Worm (Caenorhabditis elegans) whole organism, L2 larva: ENCODE results near the gene wdr-37.

Experiments used
- C34F6.9 ChIP-seq: fragments of 150-350 bp; optimal IDR thresholded peaks from 2 replicates; lab custom pipeline; 2014; ENCODE audit warnings: missing biosample characterization, missing genetic modification characterization
- F13H6.1 ChIP-seq: sonication (generic microtip); optimal IDR thresholded peaks from 2 replicates; lab custom pipeline; 2016; ENCODE audit warnings: missing genetic modification characterization, missing compliant biosample characterization
- R02D3.7 ChIP-seq: fragments of 150-350 bp; optimal IDR thresholded peaks from 2 replicates; lab custom pipeline; 2014; ENCODE audit warnings: missing biosample characterization, missing genetic modification characterization
- ZK546.5 ChIP-seq: sonication (generic microtip); optimal IDR thresholded peaks from 2 replicates; lab custom pipeline; 2017; ENCODE audit warnings: missing biosample characterization, missing genetic modification characterization
- alr-1 ChIP-seq: fragments of 150-350 bp; optimal IDR thresholded peaks from 2 replicates; lab custom pipeline; 2014; ENCODE audit warnings: missing biosample characterization, missing genetic modification characterization
- aly-2 ChIP-seq: fragments of 150-350 bp; optimal IDR thresholded peaks from 2 replicates; lab custom pipeline; 2014; ENCODE audit warnings: missing biosample characterization, missing genetic modification characterization
- ama-1 ChIP-seq: fragments of 150-350 bp; optimal IDR thresholded peaks from 2 replicates; lab custom pipeline; 2018; ENCODE audit warnings: inconsistent platforms
- ceh-82 ChIP-seq: fragments of 150-350 bp; optimal IDR thresholded peaks from 2 replicates; lab custom pipeline; 2014; ENCODE audit warnings: missing biosample characterization, missing genetic modification characterization
- crh-2 ChIP-seq: sonication (generic microtip); optimal IDR thresholded peaks from 2 replicates; lab custom pipeline; 2017; ENCODE audit warnings: missing biosample characterization, missing genetic modification characterization
- dmd-4 ChIP-seq: sonication (generic microtip); optimal IDR thresholded peaks from 2 replicates; lab custom pipeline; 2017; ENCODE audit warnings: missing biosample characterization, missing genetic modification characterization
- egl-27 ChIP-seq: sonication (generic microtip); optimal IDR thresholded peaks from 3 replicates; lab custom pipeline; 2017; ENCODE audit warnings: missing biosample characterization, missing genetic modification reagents, missing genetic modification characterization
- elt-1 ChIP-seq: fragments of 150-350 bp; optimal IDR thresholded peaks from 2 replicates; lab custom pipeline; 2014; ENCODE audit warnings: missing biosample characterization, missing genetic modification characterization
- fos-1 ChIP-seq: fragments of 150-350 bp; optimal IDR thresholded peaks from 2 replicates; lab custom pipeline; 2014; ENCODE audit warnings: missing biosample characterization, missing genetic modification characterization
- gmeb-1 ChIP-seq: fragments of 150-350 bp; optimal IDR thresholded peaks from 2 replicates; lab custom pipeline; 2014; ENCODE audit warnings: missing biosample characterization, missing genetic modification characterization
- lin-11 ChIP-seq: fragments of 150-350 bp; sonication (generic microtip); optimal IDR thresholded peaks from 2 replicates; lab custom pipeline; 2014; ENCODE audit warnings: missing biosample characterization, missing genetic modification characterization, inconsistent platforms, mixed read lengths
- lsy-2 ChIP-seq, 2 experiments: fragments of 150-350 bp in 1 of 2; sonication (generic microtip) in 1 of 2; optimal IDR thresholded peaks; 2 replicates each; lab custom pipeline; 2014 to 2017; ENCODE audit warnings: missing biosample characterization in 2 of 2, missing genetic modification characterization in 2 of 2
- mab-5 ChIP-seq: fragments of 150-350 bp; optimal IDR thresholded peaks from 2 replicates; lab custom pipeline; 2014; ENCODE audit warnings: missing biosample characterization, missing genetic modification characterization
- nhr-10 ChIP-seq: sonication (generic microtip); optimal IDR thresholded peaks from 2 replicates; lab custom pipeline; 2017; ENCODE audit warnings: missing biosample characterization, missing genetic modification characterization
- nhr-12 ChIP-seq: fragments of 150-350 bp; optimal IDR thresholded peaks from 2 replicates; lab custom pipeline; 2014; ENCODE audit warnings: missing biosample characterization, missing genetic modification characterization
- nhr-129 ChIP-seq: fragments of 150-350 bp; optimal IDR thresholded peaks from 2 replicates; lab custom pipeline; 2014; ENCODE audit warnings: missing biosample characterization, missing genetic modification characterization
- nhr-21 ChIP-seq: fragments of 150-350 bp; optimal IDR thresholded peaks from 2 replicates; lab custom pipeline; 2014; ENCODE audit warnings: missing biosample characterization, missing genetic modification characterization
- nhr-23 ChIP-seq: fragments of 150-350 bp; optimal IDR thresholded peaks from 2 replicates; lab custom pipeline; 2014; ENCODE audit warnings: missing biosample characterization, missing genetic modification reagents, missing genetic modification characterization
- nhr-237 ChIP-seq: fragments of 150-350 bp; optimal IDR thresholded peaks from 2 replicates; lab custom pipeline; 2014; ENCODE audit warnings: missing biosample characterization, missing genetic modification characterization
- nhr-25 ChIP-seq: fragments of 150-350 bp; sonication (generic microtip); optimal IDR thresholded peaks from 3 replicates; lab custom pipeline; 2014; ENCODE audit warnings: missing biosample characterization, missing genetic modification characterization
- nhr-6 ChIP-seq: fragments of 150-350 bp; optimal IDR thresholded peaks from 2 replicates; lab custom pipeline; 2014; ENCODE audit warnings: missing biosample characterization, missing genetic modification characterization
- nhr-77 ChIP-seq: fragments of 150-350 bp; optimal IDR thresholded peaks from 2 replicates; lab custom pipeline; 2014; ENCODE audit warnings: missing biosample characterization, missing genetic modification characterization
- peb-1 ChIP-seq: fragments of 150-350 bp; optimal IDR thresholded peaks from 2 replicates; lab custom pipeline; 2014; ENCODE audit warnings: missing biosample characterization, missing genetic modification characterization
- skn-1 ChIP-seq: sonication (generic microtip); optimal IDR thresholded peaks from 2 replicates; lab custom pipeline; 2017; ENCODE audit warnings: missing biosample characterization, missing genetic modification characterization
- sma-9 ChIP-seq, 2 experiments: fragments of 150-350 bp in 1 of 2; sonication (generic microtip) in 1 of 2; optimal IDR thresholded peaks; 2 replicates each; lab custom pipeline; 2014 to 2016; ENCODE audit warnings: missing genetic modification characterization in 2 of 2, mild to moderate bottlenecking in 1 of 2, missing biosample characterization in 1 of 2, missing compliant biosample characterization in 1 of 2, missing genetic modification reagents in 1 of 2, moderate library complexity in 1 of 2
- snpc-4 ChIP-seq: fragments of 150-350 bp; optimal IDR thresholded peaks from 2 replicates; lab custom pipeline; 2014; ENCODE audit warnings: missing biosample characterization, missing genetic modification characterization
- unc-39 ChIP-seq: fragments of 150-350 bp; optimal IDR thresholded peaks from 2 replicates; lab custom pipeline; 2014; ENCODE audit warnings: missing biosample characterization, missing genetic modification characterization
- unc-55 ChIP-seq: fragments of 150-350 bp; sonication (generic microtip); optimal IDR thresholded peaks from 3 replicates; lab custom pipeline; 2014; ENCODE audit warnings: missing biosample characterization, missing genetic modification reagents, missing genetic modification characterization
- unc-62 ChIP-seq: fragments of 150-350 bp; optimal IDR thresholded peaks from 2 replicates; lab custom pipeline; 2014; ENCODE audit warnings: missing biosample characterization, missing genetic modification reagents, missing genetic modification characterization
- zag-1 ChIP-seq: fragments of 150-350 bp; optimal IDR thresholded peaks from 2 replicates; lab custom pipeline; 2014; ENCODE audit warnings: missing biosample characterization, missing genetic modification characterization
- ztf-11 ChIP-seq: sonication (generic microtip); optimal IDR thresholded peaks from 2 replicates; lab custom pipeline; 2017; ENCODE audit warnings: missing biosample characterization, missing genetic modification characterization
- ztf-4 ChIP-seq: fragments of 150-350 bp; optimal IDR thresholded peaks from 2 replicates; lab custom pipeline; 2014; ENCODE audit warnings: missing biosample characterization, missing genetic modification characterization

wdr-37 gene

ce11 chrIII:5621236-5621635 lies 21.4 kb upstream of the wdr-37 start (continued):
- TF ChIP-seq nhr-25 (tag; lab: Kevin White, UChicago) (peak; percentile 44), nhr-23 (tag; lab: Kevin White, UChicago) (no peak), skn-1 (tag; lab: Kevin White, UChicago) (no peak), nhr-6 (tag; lab: Kevin White, UChicago) (peak; percentile 56), nhr-10 (tag; lab: Kevin White, UChicago) (no peak), R02D3.7 (tag; lab: Kevin White, UChicago) (no peak), unc-39 (tag; lab: Kevin White, UChicago) (no peak), F13H6.1 (peak; percentile 85), nhr-237 (no peak), nhr-77 (tag; lab: Kevin White, UChicago) (no peak), ceh-82 (tag; lab: Kevin White, UChicago) (no peak), snpc-4 (tag; lab: Kevin White, UChicago) (peak; percentile 39), ztf-11 (tag; lab: Kevin White, UChicago) (no peak), aly-2 (tag; lab: Kevin White, UChicago) (no peak), nhr-21 (peak; percentile 58), elt-1 (tag; lab: Kevin White, UChicago) (no peak)

- TF ChIP-seq mab-5 (tag; lab: Kevin White, UChicago) (no peak), ztf-4 (tag; lab: Kevin White, UChicago) (peak; percentile 4)
These were observed 20.3 kb upstream of the wdr-37 start for ce11 chrIII:5620186-5620585.

ce11 chrIII:5615675-5616074 lies 15.8 kb upstream of the wdr-37 start:
- TF ChIP-seq gmeb-1 (no peak), sma-9 (GFP tag; optimal IDR thresholded peaks at IDR 0.05; lab: Kevin White, UChicago) (no peak), sma-9 (tag; optimal IDR thresholded peaks at IDR 0.05; lab: Kevin White, UChicago) (no peak), unc-39 (tag; lab: Kevin White, UChicago) (no peak), lin-11 (tag; lab: Kevin White, UChicago) (no peak), fos-1 (tag; lab: Kevin White, UChicago) (no peak), egl-27 (tag; lab: Kevin White, UChicago) (no peak), nhr-6 (tag; lab: Kevin White, UChicago) (no peak), nhr-12 (tag; lab: Kevin White, UChicago) (no peak), R02D3.7 (tag; lab: Kevin White, UChicago) (no peak), unc-55 (no peak)

- TF ChIP-seq C34F6.9 (tag; lab: Kevin White, UChicago) (no peak), alr-1 (tag; lab: Kevin White, UChicago) (no peak), lsy-2 (tag; optimal IDR thresholded peaks at IDR 0.05; lab: Kevin White, UChicago) (no peak), nhr-12 (tag; lab: Kevin White, UChicago) (no peak), nhr-6 (tag; lab: Kevin White, UChicago) (no peak), ZK546.5 (tag; lab: Kevin White, UChicago) (no peak), ama-1 (lab: Kevin White, UChicago) (no peak), dmd-4 (tag; lab: Kevin White, UChicago) (no peak), peb-1 (tag; lab: Kevin White, UChicago) (no peak), snpc-4 (tag; lab: Kevin White, UChicago) (no peak), ztf-4 (tag; lab: Kevin White, UChicago) (no peak), crh-2 (tag; lab: Kevin White, UChicago) (no peak), nhr-129 (no peak), unc-62 (GFP tag; lab: Kevin White, UChicago) (no peak), zag-1 (tag; lab: Kevin White, UChicago) (no peak), nhr-23 (tag; lab: Kevin White, UChicago) (no peak)
These were observed 14.8 kb upstream of the wdr-37 start, which contains the start of gene basl-1 for ce11 chrIII:5614648-5615047. Gene basl-1, plus strand, starts transcription at chrIII:5614948.
